Fruit fly (Drosophila melanogaster): ENCODE measurements around the gene MICAL-like.

- peak; percentile 29 for TF ChIP-seq CG6808 (GFP tag; optimal IDR thresholded peaks at IDR 0.05)
- no peak for TF ChIP-seq CG16779 (tag; optimal IDR thresholded peaks at IDR 0.05)
- TF ChIP-seq CG32006 (GFP tag; optimal IDR thresholded peaks at IDR 0.05), result no peak
- TF ChIP-seq CG9139 (GFP tag; optimal IDR thresholded peaks at IDR 0.05), result no peak
- peak; percentile 74 for TF ChIP-seq fkh (GFP tag; optimal IDR thresholded peaks at IDR 0.05)
- no peak for TF ChIP-seq Gug (GFP tag; IDR thresholded peaks at IDR 0.05)
- TF ChIP-seq Met (GFP tag; optimal IDR thresholded peaks at IDR 0.05), result no peak
Observed at dm6 chr3L:13044335-13044814, 29.2 kb upstream of the MICAL-like start, which contains the start of gene Syx13.
